Fruit fly (Drosophila melanogaster) whole organism, embryonic: ENCODE data around the gene nst.

ENCODE experiments used
- Bteb2 ChIP-seq: fragments of 200-800 bp; sonication (Bioruptor generic); optimal IDR thresholded peaks from 2 replicates; lab custom pipeline; 2016; ENCODE audit warnings: missing biosample characterization, missing genetic modification characterization
- CG12104 ChIP-seq: fragments of 200-800 bp; sonication (Bioruptor generic); optimal IDR thresholded peaks from 3 replicates; lab custom pipeline; 2016; ENCODE audit warnings: missing biosample characterization, missing genetic modification characterization
- CG12155 ChIP-seq: fragments of 200-800 bp; sonication (Bioruptor generic); optimal IDR thresholded peaks from 3 replicates; lab custom pipeline; 2016; ENCODE audit warnings: missing biosample characterization, missing genetic modification characterization
- CG13287 ChIP-seq: fragments of 200-800 bp; sonication (Bioruptor generic); IDR thresholded peaks from 2 replicates; pipeline ENCODE4 v1.3.6; 2022; ENCODE audit warnings: missing biosample characterization, missing genetic modification characterization; ENCODE audit not compliant: partially characterized antibody
- CG14014 ChIP-seq: fragments of 200-800 bp; sonication (Bioruptor generic); IDR thresholded peaks from 2 replicates; pipeline ENCODE4 v1.3.6; 2022; ENCODE audit warnings: missing biosample characterization, missing genetic modification characterization
- CG1529 ChIP-seq: fragments of 200-800 bp; sonication (Bioruptor generic); optimal IDR thresholded peaks from 3 replicates; lab custom pipeline; 2018; ENCODE audit warnings: missing biosample characterization, missing genetic modification characterization
- CG15479 ChIP-seq: fragments of 200-800 bp; sonication (Bioruptor generic); optimal IDR thresholded peaks from 3 replicates; lab custom pipeline; 2019; ENCODE audit warnings: missing biosample characterization, mild to moderate bottlenecking, missing genetic modification characterization, moderate library complexity
- CG17802 ChIP-seq: fragments of 200-800 bp; sonication (Bioruptor generic); optimal IDR thresholded peaks from 2 replicates; lab custom pipeline; 2018; ENCODE audit warnings: missing biosample characterization, mild to moderate bottlenecking, missing genetic modification characterization, moderate library complexity
- CG18476 ChIP-seq: fragments of 200-800 bp; sonication (Bioruptor generic); optimal IDR thresholded peaks from 2 replicates; lab custom pipeline; 2016; ENCODE audit warnings: missing biosample characterization, mild to moderate bottlenecking, missing genetic modification characterization
- CG2202 ChIP-seq: fragments of 200-800 bp; sonication (Bioruptor generic); optimal IDR thresholded peaks from 2 replicates; lab custom pipeline; 2018; ENCODE audit warnings: missing biosample characterization, mild to moderate bottlenecking, missing genetic modification characterization
- CG30403 ChIP-seq: fragments of 200-800 bp; sonication (Bioruptor generic); optimal IDR thresholded peaks from 3 replicates; lab custom pipeline; 2016; ENCODE audit warnings: missing biosample characterization, missing genetic modification characterization
- CG31224 ChIP-seq: fragments of 200-800 bp; sonication (Bioruptor generic); IDR thresholded peaks from 2 replicates; pipeline ENCODE4 v1.3.6; 2022; ENCODE audit warnings: missing biosample characterization, missing genetic modification characterization
- CG3407 ChIP-seq: fragments of 200-800 bp; sonication (Bioruptor generic); optimal IDR thresholded peaks from 2 replicates; lab custom pipeline; 2018; ENCODE audit warnings: missing biosample characterization, mild to moderate bottlenecking, missing genetic modification characterization
- CG6813 ChIP-seq: fragments of 200-800 bp; sonication (Bioruptor generic); optimal IDR thresholded peaks from 2 replicates; lab custom pipeline; 2017; ENCODE audit warnings: missing biosample characterization, missing genetic modification characterization, mild to moderate bottlenecking, moderate library complexity, missing genetic modification reagents
- CG7271 ChIP-seq: fragments of 200-800 bp; sonication (Bioruptor generic); optimal IDR thresholded peaks from 2 replicates; lab custom pipeline; 2018; ENCODE audit warnings: missing biosample characterization, mild to moderate bottlenecking, missing genetic modification characterization, moderate library complexity
- CG7357 ChIP-seq: fragments of 200-800 bp; sonication (Bioruptor generic); IDR thresholded peaks from 3 replicates; pipeline ENCODE4 v1.3.6; 2022; ENCODE audit warnings: missing biosample characterization, missing genetic modification characterization
- CG9727 ChIP-seq: fragments of 200-800 bp; sonication (Bioruptor generic); optimal IDR thresholded peaks from 3 replicates; lab custom pipeline; 2017; ENCODE audit warnings: missing biosample characterization, mild to moderate bottlenecking, missing genetic modification characterization
- ERR ChIP-seq: fragments of 200-800 bp; sonication (Bioruptor generic); optimal IDR thresholded peaks from 2 replicates; lab custom pipeline; 2016; ENCODE audit warnings: missing biosample characterization, missing genetic modification characterization
- Fer1 ChIP-seq: fragments of 200-800 bp; sonication (Bioruptor generic); optimal IDR thresholded peaks from 2 replicates; lab custom pipeline; 2017; ENCODE audit warnings: missing biosample characterization, mild to moderate bottlenecking, missing genetic modification characterization
- HLH3B ChIP-seq: fragments of 200-800 bp; sonication (Bioruptor generic); IDR thresholded peaks from 2 replicates; pipeline ENCODE4 v1.3.6; 2022; ENCODE audit warnings: missing biosample characterization, missing genetic modification characterization
- NC2α ChIP-seq: fragments of 200-800 bp; sonication (Bioruptor generic); optimal IDR thresholded peaks from 2 replicates; lab custom pipeline; 2016; ENCODE audit warnings: missing biosample characterization, missing genetic modification characterization
- NFAT ChIP-seq: fragments of 200-800 bp; sonication (Bioruptor generic); IDR thresholded peaks from 2 replicates; pipeline ENCODE4 v1.3.6; 2022; ENCODE audit warnings: missing biosample characterization, missing genetic modification characterization
- NK7.1 ChIP-seq: fragments of 200-800 bp; sonication (Bioruptor generic); optimal IDR thresholded peaks from 3 replicates; lab custom pipeline; 2016; ENCODE audit warnings: missing biosample characterization, missing genetic modification characterization
- Oaz ChIP-seq: fragments of 200-800 bp; sonication (Bioruptor generic); IDR thresholded peaks from 2 replicates; pipeline ENCODE4 v1.3.6; 2022; ENCODE audit warnings: missing biosample characterization, missing genetic modification characterization
- PHDP ChIP-seq: fragments of 200-800 bp; sonication (Bioruptor generic); optimal IDR thresholded peaks from 3 replicates; lab custom pipeline; 2018; ENCODE audit warnings: missing biosample characterization, mild to moderate bottlenecking, missing genetic modification characterization, moderate library complexity
- Poxn ChIP-seq: fragments of 200-800 bp; sonication (Bioruptor generic); IDR thresholded peaks from 2 replicates; pipeline ENCODE4 v1.3.6; 2022; ENCODE audit warnings: missing biosample characterization, missing genetic modification characterization
- Sox100B ChIP-seq: fragments of 200-800 bp; sonication (Bioruptor generic); optimal IDR thresholded peaks from 3 replicates; lab custom pipeline; 2018; ENCODE audit warnings: missing biosample characterization, mild to moderate bottlenecking, missing genetic modification characterization
- Xrp1 ChIP-seq: fragments of 200-800 bp; sonication (Bioruptor generic); IDR thresholded peaks from 2 replicates; pipeline ENCODE4 v1.3.6; 2022; ENCODE audit warnings: missing biosample characterization, missing genetic modification characterization
- cas ChIP-seq: fragments of 200-800 bp; sonication (Bioruptor generic); IDR thresholded peaks from 2 replicates; pipeline ENCODE4 v1.3.6; 2022; ENCODE audit warnings: missing biosample characterization, missing genetic modification characterization
- chif ChIP-seq, 2 experiments: fragments of 200-800 bp; sonication (Bioruptor generic); optimal IDR thresholded peaks; 3 replicates each; lab custom pipeline; 2016; ENCODE audit warnings: missing biosample characterization in 2 of 2, missing genetic modification characterization in 2 of 2
- dati ChIP-seq: fragments of 200-800 bp; sonication (Bioruptor generic); IDR thresholded peaks from 2 replicates; pipeline ENCODE4 v1.3.6; 2022; ENCODE audit warnings: missing biosample characterization, missing genetic modification characterization
- ems ChIP-seq: fragments of 200-800 bp; sonication (Bioruptor generic); optimal IDR thresholded peaks from 3 replicates; lab custom pipeline; 2016; ENCODE audit warnings: missing biosample characterization, missing genetic modification characterization
- gfzf ChIP-seq: fragments of 200-800 bp; sonication (Bioruptor generic); optimal IDR thresholded peaks from 2 replicates; lab custom pipeline; 2016; ENCODE audit warnings: missing biosample characterization, mild to moderate bottlenecking, missing genetic modification characterization, moderate library complexity
- gsb ChIP-seq: fragments of 200-800 bp; sonication (Bioruptor generic); IDR thresholded peaks from 2 replicates; pipeline ENCODE4 v1.3.6; 2022; ENCODE audit warnings: missing biosample characterization, missing genetic modification characterization
- lmd ChIP-seq: fragments of 200-800 bp; sonication (Bioruptor generic); IDR thresholded peaks from 2 replicates; pipeline ENCODE4 v1.3.6; 2022; ENCODE audit warnings: missing biosample characterization, missing genetic modification characterization
- maf-S ChIP-seq: fragments of 200-800 bp; sonication (Bioruptor generic); optimal IDR thresholded peaks from 2 replicates; lab custom pipeline; 2016; ENCODE audit warnings: missing biosample characterization, missing genetic modification characterization
- oc ChIP-seq: fragments of 200-800 bp; sonication (Bioruptor generic); optimal IDR thresholded peaks from 2 replicates; lab custom pipeline; 2018; ENCODE audit warnings: missing biosample characterization, mild to moderate bottlenecking, missing genetic modification characterization, moderate library complexity
- odd ChIP-seq: fragments of 200-800 bp; sonication (Bioruptor generic); optimal IDR thresholded peaks from 2 replicates; lab custom pipeline; 2017; ENCODE audit warnings: missing biosample characterization, mild to moderate bottlenecking, missing genetic modification characterization
- pan ChIP-seq, 4 experiments: fragments of >200 bp in 3 of 4; fragments of 200-800 bp in 1 of 4; sonication (Bioruptor generic) in 1 of 4; optimal IDR thresholded peaks in 3 of 4; IDR thresholded peaks in 1 of 4; 2 replicates each; pipeline versions ENCODE4 v1.3.6 to Lab custom; 2017 to 2022; ENCODE audit warnings: missing biosample characterization in 2 of 4, missing genetic modification characterization in 2 of 4, mixed read lengths in 1 of 4
- pho ChIP-seq: fragments of 200-800 bp; sonication (Bioruptor generic); optimal IDR thresholded peaks from 2 replicates; lab custom pipeline; 2016; ENCODE audit warnings: missing biosample characterization, missing genetic modification characterization
- pzg ChIP-seq: fragments of 200-800 bp; sonication (Bioruptor generic); optimal IDR thresholded peaks from 3 replicates; lab custom pipeline; 2018; ENCODE audit warnings: missing biosample characterization, mild to moderate bottlenecking, missing genetic modification characterization, moderate library complexity
- repo ChIP-seq: fragments of 200-800 bp; sonication (Bioruptor generic); optimal IDR thresholded peaks from 2 replicates; lab custom pipeline; 2016; ENCODE audit warnings: missing biosample characterization, missing genetic modification characterization
- rib ChIP-seq: fragments of 200-800 bp; sonication (Bioruptor generic); IDR thresholded peaks from 2 replicates; pipeline ENCODE4 v1.3.6; 2022; ENCODE audit warnings: missing biosample characterization, missing genetic modification characterization
- sd ChIP-seq: fragments of 200-800 bp; sonication (Bioruptor generic); optimal IDR thresholded peaks from 3 replicates; lab custom pipeline; 2018; ENCODE audit warnings: missing biosample characterization, mild to moderate bottlenecking, missing genetic modification characterization, moderate library complexity
- sens ChIP-seq: fragments of 200-800 bp; sonication (Bioruptor generic); peaks from one replicate; lab custom pipeline; 2016; ENCODE audit warnings: missing biosample characterization, missing genetic modification characterization
- so ChIP-seq: fragments of 200-800 bp; sonication (Bioruptor generic); IDR thresholded peaks from 3 replicates; pipeline ENCODE4 v1.3.6; 2022; ENCODE audit warnings: missing biosample characterization, missing genetic modification characterization
- sr ChIP-seq: fragments of 200-800 bp; sonication (Bioruptor generic); IDR thresholded peaks from 3 replicates; pipeline ENCODE4 v1.3.6; 2022; ENCODE audit warnings: missing biosample characterization, missing genetic modification characterization
- tup ChIP-seq: fragments of 200-800 bp; sonication (Bioruptor generic); optimal IDR thresholded peaks from 2 replicates; lab custom pipeline; 2016; ENCODE audit warnings: missing biosample characterization, mild to moderate bottlenecking, missing genetic modification characterization, moderate library complexity
- vnd ChIP-seq: fragments of 200-800 bp; sonication (Bioruptor generic); IDR thresholded peaks from 3 replicates; pipeline ENCODE4 v1.3.6; 2022; ENCODE audit warnings: missing biosample characterization, missing genetic modification characterization; ENCODE audit not compliant: partially characterized antibody

Gene nst

dm6 chr3L:12503865-12504650 is 25.9 kb downstream of the nst start, which contains the start of the genes CG10646 and vih (continued):
- peak; percentile 55 for TF ChIP-seq CG9727 (GFP tag; lab: Kevin White, UChicago)
- TF ChIP-seq maf-S (GFP tag; lab: Kevin White, UChicago) = no peak
- no peak for TF ChIP-seq CG18476 (GFP tag; lab: Kevin White, UChicago)
- no peak for TF ChIP-seq CG14014 (GFP tag; lab: Robert Waterston, UW)
- peak; percentile 85 for TF ChIP-seq sens
- TF ChIP-seq HLH3B (GFP tag; lab: Robert Waterston, UW) = 0 out of 2 replicates have a peak, but pooled peaks have one; percentile 23
- peak in 1 of 2 experiments; percentile 9 for TF ChIP-seq chif (GFP tag; optimal IDR thresholded peaks at IDR 0.05; lab: Kevin White, UChicago)
- peak; percentile 5 for TF ChIP-seq ems (GFP tag; lab: Kevin White, UChicago)
- TF ChIP-seq sd = no peak
- no peak for TF ChIP-seq Bteb2
- TF ChIP-seq PHDP (tag; lab: Kevin White, UChicago) = peak; percentile 32
- peak; percentile 36 for TF ChIP-seq odd
- TF ChIP-seq repo (GFP tag; lab: Kevin White, UChicago) = no peak
- no peak for TF ChIP-seq CG31224 (GFP tag; lab: Robert Waterston, UW)
- peak; percentile 57 for TF ChIP-seq Fer1 (GFP tag; lab: Kevin White, UChicago)
- TF ChIP-seq gsb (GFP tag; lab: Robert Waterston, UW) = no peak
- peak; percentile 51 for TF ChIP-seq CG7271 (tag; lab: Kevin White, UChicago)

- TF ChIP-seq Poxn = no peak
- TF ChIP-seq Sox100B = peak; percentile 53
- no peak for TF ChIP-seq cas (GFP tag; lab: Robert Waterston, UW)
- TF ChIP-seq CG13287 (GFP tag; lab: Robert Waterston, UW) = peak; percentile 65
- TF ChIP-seq dati (GFP tag; lab: Robert Waterston, UW) = no peak
- peak; percentile 68 for TF ChIP-seq gfzf (GFP tag; lab: Kevin White, UChicago)
- TF ChIP-seq tup (GFP tag; lab: Kevin White, UChicago) = no peak
- TF ChIP-seq lmd (GFP tag; lab: Robert Waterston, UW) = no peak
- no peak for TF ChIP-seq CG15479
- TF ChIP-seq NFAT = no peak
- TF ChIP-seq CG3407 (GFP tag; lab: Kevin White, UChicago) = no peak
- no peak for TF ChIP-seq pan (optimal IDR thresholded peaks at IDR 0.05; lab: Kevin White, UChicago)
- no peak for TF ChIP-seq pan (GFP tag; optimal IDR thresholded peaks at IDR 0.05 in 1 of 2, IDR thresholded peaks at IDR 0.05 in 1 of 2)
- TF ChIP-seq ERR (GFP tag; lab: Kevin White, UChicago) = no peak
- TF ChIP-seq odd = no peak
- peak; percentile 60 for TF ChIP-seq pzg
- TF ChIP-seq CG12104 (GFP tag; lab: Kevin White, UChicago) = peak; percentile 30
- peak; percentile 70 for TF ChIP-seq CG12155 (GFP tag; lab: Kevin White, UChicago)
- TF ChIP-seq CG17802 = no peak
- TF ChIP-seq CG7357 (GFP tag; lab: Robert Waterston, UW) = no peak
- no peak for TF ChIP-seq so (GFP tag; lab: Robert Waterston, UW)
- no peak for TF ChIP-seq Oaz
- peak; percentile 26 for TF ChIP-seq CG2202 (tag; lab: Kevin White, UChicago)
- no peak for TF ChIP-seq CG1529 (GFP tag; lab: Kevin White, UChicago)
- TF ChIP-seq CG30403 = peak; percentile 49
- no peak for TF ChIP-seq NC2α (GFP tag; lab: Kevin White, UChicago)
- no peak for TF ChIP-seq oc
- TF ChIP-seq sr = no peak
- no peak for TF ChIP-seq CG6813 (GFP tag; lab: Kevin White, UChicago)
- TF ChIP-seq rib (GFP tag; lab: Robert Waterston, UW) = no peak
- peak; percentile 47 for TF ChIP-seq Xrp1
- TF ChIP-seq pho = peak; percentile 2
- no peak for TF ChIP-seq NK7.1 (GFP tag; lab: Kevin White, UChicago)
- TF ChIP-seq vnd (GFP tag; lab: Robert Waterston, UW) = no peak
These were observed 28.7 kb downstream of the nst start, which contains the start of the genes CG10638 and CG10681 for dm6 chr3L:12501249-12501648. CG10638 (minus strand) TSS chr3L:12501311. CG10681 (plus strand) TSS chr3L:12501513.
